3 fruit fly cellular contexts compared by ENCODE assay signal in the genomic region with DNA sequence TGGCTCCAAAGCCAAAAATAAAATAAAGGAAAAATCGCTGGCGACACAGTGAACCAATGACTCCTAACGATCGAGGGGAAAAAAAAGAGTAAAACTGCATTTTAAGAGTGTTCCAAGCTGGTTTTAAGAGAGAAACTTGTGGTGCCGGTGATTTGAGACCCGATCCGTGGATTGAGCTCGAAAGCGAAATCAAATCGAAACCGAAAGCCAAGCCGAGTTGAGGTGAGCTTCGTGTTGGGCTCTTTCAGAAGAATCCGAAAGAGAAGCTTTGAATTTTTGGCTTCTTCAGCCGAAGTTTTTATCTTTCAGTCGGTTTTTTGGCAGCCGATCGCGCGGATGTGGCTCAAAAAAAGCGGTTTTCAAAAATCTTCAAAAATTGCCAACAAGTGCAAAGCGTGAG.
TF ChIP-seq lines count a peak whose summit lies in the region.

A gene (plus strand): TSS at position 307 of the 400 bp plus-strand sequence.

- no peak for TF ChIP-seq CTCF in whole organism, embryonic (GFP tag; optimal IDR thresholded peaks at IDR 0.05; lab: Kevin White, UChicago)

TF ChIP-seq in whole organism, embryonic, 481 proteins besides CTCF, POLR2A, EP300 and RAD21 (continues in another document):
- TF ChIP-seq CG13287 (GFP tag; IDR thresholded peaks at IDR 0.05; lab: Robert Waterston, UW; ENCODE audit: partially characterized antibody), result peak; percentile 13; the same call in 1 of the 2 replicates
- TF ChIP-seq eyg (GFP tag; optimal IDR thresholded peaks at IDR 0.05; lab: Kevin White, UChicago), result no peak
- no peak for TF ChIP-seq luna (GFP tag; optimal IDR thresholded peaks at IDR 0.05; lab: Kevin White, UChicago)
- TF ChIP-seq esg (GFP tag; conservative IDR thresholded peaks at IDR 0.05; lab: Robert Waterston, UW), result no peak
- peak; percentile 91 for TF ChIP-seq CG3163 (GFP tag; optimal IDR thresholded peaks at IDR 0.05; lab: Kevin White, UChicago)
- TF ChIP-seq CG10979 (tag; optimal IDR thresholded peaks at IDR 0.05; lab: Kevin White, UChicago), result no peak
- no peak for TF ChIP-seq CG30020 (tag; optimal IDR thresholded peaks at IDR 0.05; lab: Kevin White, UChicago)
- TF ChIP-seq croc (GFP tag; conservative IDR thresholded peaks at IDR 0.05; lab: Robert Waterston, UW), result no peak
- TF ChIP-seq CG33557 (GFP tag; optimal IDR thresholded peaks at IDR 0.05; lab: Kevin White, UChicago), result peak; percentile 39
- no peak for TF ChIP-seq CG31224 (GFP tag; IDR thresholded peaks at IDR 0.05; lab: Robert Waterston, UW)
- no peak for TF ChIP-seq Hmx (GFP tag; optimal IDR thresholded peaks at IDR 0.05; lab: Kevin White, UChicago)
- TF ChIP-seq chinmo (GFP tag; IDR thresholded peaks at IDR 0.05; lab: Robert Waterston, UW; ENCODE audit: partially characterized antibody), result 0 out of 4 replicates have a peak, but pooled peaks have one; percentile 33
- TF ChIP-seq Jarid2 (GFP tag; optimal IDR thresholded peaks at IDR 0.05; lab: Kevin White, UChicago), result peak; percentile 24
- TF ChIP-seq Deaf1 (tag; optimal IDR thresholded peaks at IDR 0.05; lab: Kevin White, UChicago), result peak; percentile 92
- no peak for TF ChIP-seq CG9437 (GFP tag; optimal IDR thresholded peaks at IDR 0.05; lab: Kevin White, UChicago)
- peak; percentile 95 for TF ChIP-seq Blimp-1 (GFP tag; optimal IDR thresholded peaks at IDR 0.05; lab: Kevin White, UChicago)
- TF ChIP-seq bcd (GFP tag; optimal IDR thresholded peaks at IDR 0.05; lab: Kevin White, UChicago), result no peak
- TF ChIP-seq CG11723 (GFP tag; optimal IDR thresholded peaks at IDR 0.05; lab: Kevin White, UChicago), result no peak
- TF ChIP-seq CG16863 (GFP tag; optimal IDR thresholded peaks at IDR 0.05; lab: Kevin White, UChicago), result no peak
- TF ChIP-seq Trl (optimal IDR thresholded peaks at IDR 0.05; lab: Kevin White, UChicago), result peak; percentile 31 to 43
- no peak for TF ChIP-seq Trl (GFP tag; optimal IDR thresholded peaks at IDR 0.05; lab: Kevin White, UChicago)
- TF ChIP-seq Xbp1 (GFP tag; optimal IDR thresholded peaks at IDR 0.05; lab: Kevin White, UChicago), result no peak
- no peak for TF ChIP-seq onecut (GFP tag; IDR thresholded peaks at IDR 0.05; lab: Robert Waterston, UW)
- TF ChIP-seq kay (GFP tag; optimal IDR thresholded peaks at IDR 0.05; lab: Kevin White, UChicago), result no peak
- no peak for TF ChIP-seq Ravus (GFP tag; IDR thresholded peaks at IDR 0.05; lab: Robert Waterston, UW)
- no peak for TF ChIP-seq CoRest (tag; optimal IDR thresholded peaks at IDR 0.05; lab: Kevin White, UChicago)
- no peak for TF ChIP-seq CG11093 (GFP tag; IDR thresholded peaks at IDR 0.05; lab: Robert Waterston, UW)
- no peak for TF ChIP-seq Bdp1 (GFP tag; optimal IDR thresholded peaks at IDR 0.05; lab: Kevin White, UChicago)

TF ChIP-seq in whole organism, prepupa, 60 proteins besides CTCF, POLR2A, EP300 and RAD21:
- no peak for TF ChIP-seq Gug (GFP tag; IDR thresholded peaks at IDR 0.05; lab: Robert Waterston, UW)
- TF ChIP-seq CG32006 (GFP tag; optimal IDR thresholded peaks at IDR 0.05; lab: Kevin White, UChicago), result peak; percentile 3
- TF ChIP-seq CG15336 (GFP tag; IDR thresholded peaks at IDR 0.05; lab: Robert Waterston, UW), result peak; percentile 53; the same call in 1 of the 2 replicates
- TF ChIP-seq OdsH (GFP tag; optimal IDR thresholded peaks at IDR 0.05; lab: Kevin White, UChicago), result peak; percentile 4
- peak; percentile 36 for TF ChIP-seq CG3919 (GFP tag; optimal IDR thresholded peaks at IDR 0.05; lab: Kevin White, UChicago)
- peak; percentile 52; the same call in 2 of the 3 replicates for TF ChIP-seq CG6163 (GFP tag; IDR thresholded peaks at IDR 0.05; lab: Robert Waterston, UW)
- peak; percentile 14 for TF ChIP-seq topi (GFP tag; optimal IDR thresholded peaks at IDR 0.05; lab: Kevin White, UChicago)
- peak; percentile 86 for TF ChIP-seq CG6854 (GFP tag; optimal IDR thresholded peaks at IDR 0.05; lab: Kevin White, UChicago)
- peak; percentile 6 for TF ChIP-seq Eip78C (GFP tag; lab: Kevin White, UChicago)
- peak; percentile 57 for TF ChIP-seq Sox102F (GFP tag; optimal IDR thresholded peaks at IDR 0.05; lab: Kevin White, UChicago)
- no peak for TF ChIP-seq CG8632 (GFP tag; optimal IDR thresholded peaks at IDR 0.05; lab: Kevin White, UChicago)
- no peak for TF ChIP-seq Smox (GFP tag; optimal IDR thresholded peaks at IDR 0.05; lab: Kevin White, UChicago)
- no peak for TF ChIP-seq CG11762 (GFP tag; optimal IDR thresholded peaks at IDR 0.05; lab: Kevin White, UChicago; ENCODE audit: insufficient read depth)
- TF ChIP-seq CG4318 (GFP tag; optimal IDR thresholded peaks at IDR 0.05; lab: Kevin White, UChicago), result no peak
- TF ChIP-seq eg (GFP tag; IDR thresholded peaks at IDR 0.05; lab: Robert Waterston, UW), result peak; percentile 51; the same call in 2 of the 3 replicates
- TF ChIP-seq Blimp-1 (GFP tag; optimal IDR thresholded peaks at IDR 0.05; lab: Kevin White, UChicago), result peak; percentile 99
- peak; percentile 45 for TF ChIP-seq CG6276 (GFP tag; optimal IDR thresholded peaks at IDR 0.05; lab: Kevin White, UChicago)
- TF ChIP-seq Met (GFP tag; optimal IDR thresholded peaks at IDR 0.05; lab: Kevin White, UChicago), result peak; percentile 26
- peak; percentile 67 for TF ChIP-seq svp (GFP tag; lab: Kevin White, UChicago)

TF ChIP-seq in whole organism, pupa, 21 proteins besides CTCF, POLR2A, EP300 and RAD21:
- TF ChIP-seq CG12605 (GFP tag; IDR thresholded peaks at IDR 0.05; lab: Robert Waterston, UW), result 0 out of 2 replicates have a peak, but pooled peaks have one; percentile 11
- TF ChIP-seq CG32121 (GFP tag; IDR thresholded peaks at IDR 0.05; lab: Robert Waterston, UW), result 0 out of 2 replicates have a peak, but pooled peaks have one; percentile 13
- no peak for TF ChIP-seq gl (tag; optimal IDR thresholded peaks at IDR 0.05; lab: Kevin White, UChicago)
- peak; percentile 26 for TF ChIP-seq Pif1A (GFP tag; optimal IDR thresholded peaks at IDR 0.05; lab: Kevin White, UChicago)
- TF ChIP-seq rn (GFP tag; IDR thresholded peaks at IDR 0.05; lab: Robert Waterston, UW), result no peak
- peak; percentile 63 for TF ChIP-seq CG14655 (GFP tag; optimal IDR thresholded peaks at IDR 0.05; lab: Kevin White, UChicago)
- no peak for TF ChIP-seq Pif1B (GFP tag; optimal IDR thresholded peaks at IDR 0.05; lab: Kevin White, UChicago)
- peak; percentile 62; the same call in 1 of the 2 replicates for TF ChIP-seq Ets98B (GFP tag; IDR thresholded peaks at IDR 0.05; lab: Robert Waterston, UW)
- no peak for TF ChIP-seq fd96Ca (GFP tag; IDR thresholded peaks at IDR 0.05; lab: Robert Waterston, UW)
- peak; percentile 55 for TF ChIP-seq CG8301 (tag; optimal IDR thresholded peaks at IDR 0.05; lab: Kevin White, UChicago)
- no peak for TF ChIP-seq CG17806 (tag; optimal IDR thresholded peaks at IDR 0.05; lab: Kevin White, UChicago)
- TF ChIP-seq CG10348 (GFP tag; IDR thresholded peaks at IDR 0.05; lab: Robert Waterston, UW), result no peak
- TF ChIP-seq D1 (tag; optimal IDR thresholded peaks at IDR 0.05; lab: Kevin White, UChicago), result no peak
- peak; percentile 46; the same call in 1 of the 3 replicates for TF ChIP-seq CG4496 (GFP tag; IDR thresholded peaks at IDR 0.05; lab: Robert Waterston, UW)
- TF ChIP-seq CG34367 (tag; optimal IDR thresholded peaks at IDR 0.05; lab: Kevin White, UChicago), result no peak
- TF ChIP-seq CG15710 (tag; optimal IDR thresholded peaks at IDR 0.05; lab: Kevin White, UChicago), result no peak
- TF ChIP-seq CG9948 (tag; optimal IDR thresholded peaks at IDR 0.05; lab: Kevin White, UChicago), result no peak
- TF ChIP-seq CG13204 (GFP tag; optimal IDR thresholded peaks at IDR 0.05; lab: Kevin White, UChicago), result no peak
- TF ChIP-seq EcR (GFP tag; optimal IDR thresholded peaks at IDR 0.05; lab: Kevin White, UChicago), result no peak
- peak; percentile 57 for TF ChIP-seq Snoo (tag; optimal IDR thresholded peaks at IDR 0.05; lab: Kevin White, UChicago)
- no peak for TF ChIP-seq CG8159 (tag; optimal IDR thresholded peaks at IDR 0.05; lab: Kevin White, UChicago)
